Worm (Caenorhabditis elegans): Measurements from ENCODE around the gene sms-2.

ce11 chrX:992650-993403, 44.1 kb upstream of the sms-2 start:
- TF ChIP-seq nhr-237 (tag; optimal IDR thresholded peaks at IDR 0.05), result no peak
- no peak for TF ChIP-seq ama-1 (optimal IDR thresholded peaks at IDR 0.05)
- TF ChIP-seq nhr-28 (tag; optimal IDR thresholded peaks at IDR 0.05), result no peak
- no peak for TF ChIP-seq ceh-82 (tag; optimal IDR thresholded peaks at IDR 0.05)
- no peak for TF ChIP-seq nhr-76 (tag; optimal IDR thresholded peaks at IDR 0.05)
- peak; percentile 51 for TF ChIP-seq tbx-2 (tag; optimal IDR thresholded peaks at IDR 0.05)
- peak; percentile 55 for TF ChIP-seq snpc-4 (tag; optimal IDR thresholded peaks at IDR 0.05)
- no peak for TF ChIP-seq unc-62 (GFP tag; optimal IDR thresholded peaks at IDR 0.05)
- TF ChIP-seq fkh-2 (tag; optimal IDR thresholded peaks at IDR 0.05), result no peak
- TF ChIP-seq mdl-1 (tag; optimal IDR thresholded peaks at IDR 0.05), result peak; percentile 49
- no peak for TF ChIP-seq ceh-16 (tag; optimal IDR thresholded peaks at IDR 0.05)
- no peak for TF ChIP-seq elt-2 (tag; optimal IDR thresholded peaks at IDR 0.05)

Data from whole organism, L3 larva.